Worm (Caenorhabditis elegans) whole organism, L4 larva: ENCODE data around the gene ddp-1.

Experiments
- D1046.2 ChIP-seq: fragments of 200-800 bp; sonication (Bioruptor generic); IDR thresholded peaks from 2 replicates; pipeline ENCODE4 v1.3.6; 2022; ENCODE audit warnings: missing genetic modification characterization, missing compliant biosample characterization
- T26A8.4 ChIP-seq: fragments of 200-800 bp; sonication (Bioruptor generic); IDR thresholded peaks from 2 replicates; pipeline ENCODE4 v1.3.6; 2022; ENCODE audit warnings: missing genetic modification characterization, missing compliant biosample characterization
- Y105C5A.15 ChIP-seq: fragments of 200-800 bp; sonication (Bioruptor generic); IDR thresholded peaks from 2 replicates; pipeline ENCODE4 v1.3.6; 2022; ENCODE audit warnings: missing genetic modification characterization, missing compliant biosample characterization
- Y48G9A.11 ChIP-seq: fragments of 200-800 bp; sonication (Bioruptor generic); IDR thresholded peaks from 2 replicates; pipeline ENCODE4 v1.3.6; 2022; ENCODE audit warnings: missing genetic modification reagents, missing genetic modification characterization, missing compliant biosample characterization
- aha-1 ChIP-seq: fragments of 150-350 bp; peaks from one replicate; lab custom pipeline; 2014; ENCODE audit warnings: missing biosample characterization, missing genetic modification characterization
- ama-1 ChIP-seq: fragments of 150-350 bp; optimal IDR thresholded peaks from 2 replicates; lab custom pipeline; 2014; ENCODE audit warnings: inconsistent platforms, mixed read lengths
- ceh-20 ChIP-seq: fragments of 200-800 bp; sonication (Bioruptor generic); IDR thresholded peaks from 2 replicates; pipeline ENCODE4 v1.3.6; 2022; ENCODE audit warnings: missing genetic modification reagents, missing genetic modification characterization, missing compliant biosample characterization
- daf-16 ChIP-seq, 3 experiments: sonication (generic microtip); optimal IDR thresholded peaks; 2 replicates each; lab custom pipeline; 2016 to 2017; ENCODE audit warnings: missing genetic modification characterization in 3 of 3, missing genetic modification reagents in 3 of 3, mild to moderate bottlenecking in 2 of 3, missing compliant biosample characterization in 2 of 3, missing biosample characterization in 1 of 3, moderate library complexity in 1 of 3
- daf-19 ChIP-seq: fragments of 200-800 bp; sonication (Bioruptor generic); conservative IDR thresholded peaks from 2 replicates; pipeline ENCODE4 v1.3.6; 2022; ENCODE audit warnings: missing genetic modification characterization, missing compliant biosample characterization
- dmd-6 ChIP-seq: fragments of 200-800 bp; sonication (Bioruptor generic); IDR thresholded peaks from 2 replicates; pipeline ENCODE4 v1.3.6; 2022; ENCODE audit warnings: missing genetic modification reagents, missing genetic modification characterization, missing compliant biosample characterization
- dmd-8 ChIP-seq: fragments of 200-800 bp; sonication (Bioruptor generic); IDR thresholded peaks from 2 replicates; pipeline ENCODE4 v1.3.6; 2022; ENCODE audit warnings: missing genetic modification characterization, missing compliant biosample characterization
- dmd-9 ChIP-seq: fragments of 200-800 bp; sonication (Bioruptor generic); IDR thresholded peaks from 2 replicates; pipeline ENCODE4 v1.3.6; 2022; ENCODE audit warnings: missing genetic modification reagents, missing genetic modification characterization, missing compliant biosample characterization
- dpl-1 ChIP-seq: fragments of 150-350 bp; optimal IDR thresholded peaks from 2 replicates; lab custom pipeline; 2014; ENCODE audit warnings: missing biosample characterization, missing genetic modification reagents, missing genetic modification characterization
- duxl-1 ChIP-seq: sonication (generic microtip); optimal IDR thresholded peaks from 2 replicates; lab custom pipeline; 2016; ENCODE audit warnings: mild to moderate bottlenecking, missing genetic modification characterization, moderate library complexity, missing compliant biosample characterization; ENCODE audit not compliant: poor library complexity
- fkh-10 ChIP-seq: fragments of 150-350 bp; optimal IDR thresholded peaks from 2 replicates; lab custom pipeline; 2014; ENCODE audit warnings: missing biosample characterization, missing genetic modification reagents, missing genetic modification characterization
- hif-1 ChIP-seq, 2 experiments: sonication (generic microtip); optimal IDR thresholded peaks; 2 replicates each; lab custom pipeline; 2016 to 2017; ENCODE audit warnings: missing compliant biosample characterization in 2 of 2, missing genetic modification characterization in 2 of 2, missing genetic modification reagents in 2 of 2, missing genotype in 2 of 2, mild to moderate bottlenecking in 1 of 2
- hmg-1.1 ChIP-seq: fragments of 200-800 bp; sonication (Bioruptor generic); IDR thresholded peaks from 2 replicates; pipeline ENCODE4 v1.3.6; 2022; ENCODE audit warnings: missing genetic modification reagents, missing genetic modification characterization, missing compliant biosample characterization
- lin-1 ChIP-seq: fragments of 200-800 bp; sonication (Bioruptor generic); IDR thresholded peaks from 2 replicates; pipeline ENCODE4 v1.3.6; 2022; ENCODE audit warnings: missing genetic modification reagents, missing genetic modification characterization, missing compliant biosample characterization
- lin-13 ChIP-seq: fragments of 150-350 bp; optimal IDR thresholded peaks from 2 replicates; lab custom pipeline; 2014; ENCODE audit warnings: missing biosample characterization, missing genetic modification reagents, missing genetic modification characterization
- lin-29 ChIP-seq: fragments of 200-800 bp; sonication (Bioruptor generic); IDR thresholded peaks from 2 replicates; pipeline ENCODE4 v1.3.6; 2022; ENCODE audit warnings: missing genetic modification reagents, missing genetic modification characterization, missing compliant biosample characterization
- lin-38 ChIP-seq: fragments of 200-800 bp; sonication (Bioruptor generic); IDR thresholded peaks from 2 replicates; pipeline ENCODE4 v1.3.6; 2022; ENCODE audit warnings: missing genetic modification reagents, missing genetic modification characterization, missing compliant biosample characterization
- lin-39 ChIP-seq: fragments of 150-350 bp; optimal IDR thresholded peaks from 2 replicates; lab custom pipeline; 2014; ENCODE audit warnings: missing biosample characterization, missing genetic modification reagents, missing genetic modification characterization
- lsy-2 ChIP-seq, 2 experiments: fragments of 150-350 bp in 1 of 2; sonication (generic microtip) in 1 of 2; optimal IDR thresholded peaks; 2 replicates each; lab custom pipeline; 2014 to 2017; ENCODE audit warnings: missing biosample characterization in 2 of 2, missing genetic modification characterization in 2 of 2
- madf-5 ChIP-seq, 2 experiments: fragments of 200-800 bp; sonication (Bioruptor generic); IDR thresholded peaks; 2 replicates each; pipeline ENCODE4 v1.3.6; 2022; ENCODE audit warnings: missing compliant biosample characterization in 2 of 2, missing genetic modification characterization in 2 of 2
- madf-9 ChIP-seq: fragments of 200-800 bp; sonication (Bioruptor generic); conservative IDR thresholded peaks from 2 replicates; pipeline ENCODE4 v1.3.6; 2022; ENCODE audit warnings: missing genetic modification reagents, missing genetic modification characterization, missing compliant biosample characterization
- mdl-1 ChIP-seq, 2 experiments: fragments of 150-350 bp in 1 of 2; sonication (generic microtip) in 1 of 2; optimal IDR thresholded peaks; 2 replicates each; lab custom pipeline; 2014 to 2017; ENCODE audit warnings: missing biosample characterization in 2 of 2, missing genetic modification characterization in 2 of 2
- mdt-29 ChIP-seq: fragments of 200-800 bp; sonication (Bioruptor generic); IDR thresholded peaks from 2 replicates; pipeline ENCODE4 v1.3.6; 2022; ENCODE audit warnings: missing genetic modification reagents, missing genetic modification characterization, missing compliant biosample characterization
- mep-1 ChIP-seq: fragments of 150-350 bp; sonication (generic microtip); optimal IDR thresholded peaks from 3 replicates; lab custom pipeline; 2014; ENCODE audit warnings: missing biosample characterization, missing genetic modification characterization
- mes-2 ChIP-seq: sonication (generic microtip); optimal IDR thresholded peaks from 2 replicates; lab custom pipeline; 2016; ENCODE audit warnings: missing genotype, mild to moderate bottlenecking, missing genetic modification characterization, missing compliant biosample characterization; ENCODE audit not compliant: poor library complexity, severe bottlenecking
- nhr-11 ChIP-seq: fragments of 150-350 bp; optimal IDR thresholded peaks from 2 replicates; lab custom pipeline; 2014; ENCODE audit warnings: missing biosample characterization, missing genetic modification characterization
- nhr-41 ChIP-seq: fragments of 200-800 bp; sonication (Bioruptor generic); IDR thresholded peaks from 2 replicates; pipeline ENCODE4 v1.3.6; 2022; ENCODE audit warnings: missing genetic modification reagents, missing genetic modification characterization, missing compliant biosample characterization
- nhr-42 ChIP-seq: fragments of 200-800 bp; sonication (Bioruptor generic); IDR thresholded peaks from 2 replicates; pipeline ENCODE4 v1.3.6; 2022; ENCODE audit warnings: missing genetic modification characterization, missing compliant biosample characterization
- nhr-48 ChIP-seq: sonication (generic microtip); optimal IDR thresholded peaks from 2 replicates; lab custom pipeline; 2016; ENCODE audit warnings: mild to moderate bottlenecking, missing genetic modification characterization, missing compliant biosample characterization
- nhr-76 ChIP-seq: fragments of 150-350 bp; optimal IDR thresholded peaks from 2 replicates; lab custom pipeline; 2014; ENCODE audit warnings: missing biosample characterization, missing genetic modification characterization
- php-3 ChIP-seq: fragments of 200-800 bp; sonication (Bioruptor generic); IDR thresholded peaks from 2 replicates; pipeline ENCODE4 v1.3.6; 2022; ENCODE audit warnings: missing genetic modification reagents, missing genetic modification characterization, missing compliant biosample characterization
- pqm-1 ChIP-seq: sonication (generic microtip); optimal IDR thresholded peaks from 2 replicates; lab custom pipeline; 2017; ENCODE audit warnings: missing biosample characterization, missing genetic modification characterization
- rbr-2 ChIP-seq: sonication (generic microtip); optimal IDR thresholded peaks from 2 replicates; lab custom pipeline; 2016; ENCODE audit warnings: missing genotype, missing genetic modification characterization, missing compliant biosample characterization
- saeg-2 ChIP-seq: fragments of 200-800 bp; sonication (Bioruptor generic); IDR thresholded peaks from 2 replicates; pipeline ENCODE4 v1.3.6; 2022; ENCODE audit warnings: missing genetic modification reagents, missing genetic modification characterization, missing compliant biosample characterization
- spr-1 ChIP-seq: sonication (generic microtip); optimal IDR thresholded peaks from 2 replicates; lab custom pipeline; 2016; ENCODE audit warnings: mild to moderate bottlenecking, missing genetic modification characterization, missing compliant biosample characterization
- tag-97 ChIP-seq: fragments of 200-800 bp; sonication (Bioruptor generic); IDR thresholded peaks from 2 replicates; pipeline ENCODE4 v1.3.6; 2022; ENCODE audit warnings: missing genetic modification characterization, missing compliant biosample characterization
- tra-1 ChIP-seq: fragments of 200-800 bp; sonication (Bioruptor generic); IDR thresholded peaks from 2 replicates; pipeline ENCODE4 v1.3.6; 2022; ENCODE audit warnings: missing genetic modification reagents, missing genetic modification characterization, missing compliant biosample characterization
- unc-62 ChIP-seq, 3 experiments: fragments of 150-350 bp in 1 of 3; sonication (generic microtip); optimal IDR thresholded peaks in 2 of 3; peaks in 1 of 3; 1 replicate in 1 of 3; 2 replicates in 2 of 3; lab custom pipeline; 2014 to 2017; ENCODE audit warnings: missing biosample characterization in 3 of 3, missing genetic modification characterization in 3 of 3, missing genetic modification reagents in 3 of 3, missing genotype in 1 of 3
- zag-1 ChIP-seq: fragments of 150-350 bp; optimal IDR thresholded peaks from 2 replicates; lab custom pipeline; 2014; ENCODE audit warnings: missing biosample characterization, missing genetic modification characterization
- zfp-3 ChIP-seq: fragments of 200-800 bp; sonication (Bioruptor generic); conservative IDR thresholded peaks from 2 replicates; pipeline ENCODE4 v1.3.6; 2022; ENCODE audit warnings: missing genetic modification reagents, missing genetic modification characterization, missing compliant biosample characterization
- zip-2 ChIP-seq: fragments of 150-350 bp; optimal IDR thresholded peaks from 2 replicates; lab custom pipeline; 2014; ENCODE audit warnings: missing biosample characterization, missing genetic modification characterization
- ztf-7 ChIP-seq: fragments of 150-350 bp; optimal IDR thresholded peaks from 2 replicates; lab custom pipeline; 2014; ENCODE audit warnings: missing biosample characterization, missing genetic modification characterization

ddp-1 gene

ce11 chrIII:1819049-1819597 lies 40.6 kb upstream of the ddp-1 start (continued):
- TF ChIP-seq lin-13 (GFP tag; lab: Kevin White, UChicago), result peak; percentile 5
- no peak for TF ChIP-seq zip-2 (tag; lab: Kevin White, UChicago)
- TF ChIP-seq dmd-8 (GFP tag; lab: Robert Waterston, UW), result no peak
- TF ChIP-seq saeg-2 (GFP tag; lab: Robert Waterston, UW), result no peak
- no peak for TF ChIP-seq ztf-7 (tag; lab: Kevin White, UChicago)
- no peak for TF ChIP-seq lin-1 (GFP tag; lab: Robert Waterston, UW)
- no peak for TF ChIP-seq nhr-41
- no peak for TF ChIP-seq mdt-29 (GFP tag; lab: Robert Waterston, UW)
- peak; percentile 36 for TF ChIP-seq dmd-6 (GFP tag; lab: Robert Waterston, UW)
- TF ChIP-seq zag-1 (tag; lab: Kevin White, UChicago), result no peak
- no peak for TF ChIP-seq madf-5 (GFP tag; IDR thresholded peaks at IDR 0.05; lab: Robert Waterston, UW)
- no peak for TF ChIP-seq aha-1
- no peak for TF ChIP-seq tra-1 (GFP tag; lab: Robert Waterston, UW)
- no peak for TF ChIP-seq daf-19 (GFP tag; lab: Robert Waterston, UW)
- TF ChIP-seq ceh-20 (GFP tag; lab: Robert Waterston, UW), result 0 out of 2 replicates have a peak, but pooled peaks have one; percentile 25
- no peak for TF ChIP-seq nhr-42 (GFP tag; lab: Robert Waterston, UW)
- TF ChIP-seq mep-1 (tag; lab: Kevin White, UChicago), result peak; percentile 76
- TF ChIP-seq unc-62 (GFP tag; optimal IDR thresholded peaks at IDR 0.05 in 1 of 2; lab: Kevin White, UChicago), result peak in 1 of 2 experiments; percentile 33
- TF ChIP-seq unc-62 (tag; optimal IDR thresholded peaks at IDR 0.05; lab: Kevin White, UChicago), result no peak
- no peak for TF ChIP-seq nhr-48 (tag; lab: Kevin White, UChicago)
- TF ChIP-seq nhr-11 (tag; lab: Kevin White, UChicago), result peak; percentile 32
- TF ChIP-seq spr-1 (tag; lab: Kevin White, UChicago), result no peak
- no peak for TF ChIP-seq zfp-3 (GFP tag; lab: Robert Waterston, UW)
- TF ChIP-seq mdl-1 (tag; optimal IDR thresholded peaks at IDR 0.05; lab: Kevin White, UChicago), result peak in 1 of 2 experiments; percentile 15
- no peak for TF ChIP-seq lin-39 (tag; lab: Kevin White, UChicago)
- TF ChIP-seq, all 104 proteins: peak for 15

DNA sequence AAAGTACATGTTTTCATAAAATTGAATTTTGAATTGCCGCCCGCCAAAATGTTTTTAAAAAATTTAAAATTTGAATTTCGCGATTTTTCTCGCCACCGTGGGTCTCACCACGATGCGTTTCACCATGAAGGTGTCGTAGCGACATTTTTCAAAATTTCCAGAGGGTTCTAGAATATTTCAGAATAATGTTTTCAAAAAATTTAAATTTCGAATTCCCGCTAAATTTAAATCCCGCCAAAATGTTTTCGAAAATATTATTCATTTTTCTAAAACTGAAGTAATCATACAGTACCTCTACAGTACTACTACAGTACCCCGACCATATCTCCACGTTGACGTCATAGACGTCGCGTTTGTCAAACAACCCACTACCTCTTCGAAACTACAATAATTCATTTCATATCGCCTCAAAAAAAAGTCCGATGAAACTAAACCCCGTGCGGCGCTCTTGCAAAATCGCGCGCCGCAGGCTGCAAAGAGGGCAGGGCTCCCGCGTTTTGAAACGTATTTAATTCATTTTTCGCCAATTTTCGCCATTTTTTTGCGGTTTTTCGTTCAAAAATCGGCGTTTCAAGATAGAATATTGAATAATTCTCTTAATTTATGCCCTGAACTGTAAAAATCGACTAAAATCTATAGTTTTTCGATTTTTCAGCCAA lies 35.3 kb upstream of the ddp-1 start, which contains the start of the genes pvf-1 and Y39A3CL.7:
TSS of gene pvf-1 (minus strand) at position 51 of the 659 bp plus-strand sequence.
TSS of gene Y39A3CL.7 (plus strand) at position 656 of the 659 bp plus-strand sequence.
- TF ChIP-seq lsy-2 (tag; optimal IDR thresholded peaks at IDR 0.05; lab: Kevin White, UChicago) (peak in 1 of 2 experiments; percentile 57), fkh-10 (GFP tag; lab: Kevin White, UChicago) (no peak), php-3 (GFP tag; lab: Robert Waterston, UW) (no peak), aha-1 (peak; percentile 92), lin-1 (GFP tag; lab: Robert Waterston, UW) (no peak), daf-16 (GFP tag; optimal IDR thresholded peaks at IDR 0.05; lab: Kevin White, UChicago) (peak in 1 of 2 experiments; percentile 20), daf-16 (tag; optimal IDR thresholded peaks at IDR 0.05; lab: Kevin White, UChicago) (peak; percentile 33), duxl-1 (tag; lab: Kevin White, UChicago) (peak; percentile 65), dpl-1 (peak; percentile 60), lin-13 (GFP tag; lab: Kevin White, UChicago) (peak; percentile 68), zip-2 (tag; lab: Kevin White, UChicago) (no peak), lin-39 (tag; lab: Kevin White, UChicago) (no peak), rbr-2 (tag; lab: Kevin White, UChicago) (peak; percentile 11), mep-1 (tag; lab: Kevin White, UChicago) (peak; percentile 56), tra-1 (GFP tag; lab: Robert Waterston, UW) (no peak), nhr-76 (tag; lab: Kevin White, UChicago) (no peak), T26A8.4 (GFP tag; lab: Robert Waterston, UW) (no peak), Y105C5A.15 (GFP tag; lab: Robert Waterston, UW) (no peak), D1046.2 (GFP tag; lab: Robert Waterston, UW) (no peak), lin-38 (GFP tag; lab: Robert Waterston, UW) (peak; percentile 66), pqm-1 (no peak), dmd-8 (GFP tag; lab: Robert Waterston, UW) (no peak), mes-2 (tag; lab: Kevin White, UChicago) (peak; percentile 88), madf-9 (0 out of 2 replicates have a peak, but pooled peaks have one; percentile 17), saeg-2 (GFP tag; lab: Robert Waterston, UW) (no peak), ama-1 (lab: Kevin White, UChicago) (no peak), dmd-9 (GFP tag; lab: Robert Waterston, UW) (no peak), lin-29 (GFP tag; lab: Robert Waterston, UW) (no peak), Y48G9A.11 (GFP tag; lab: Robert Waterston, UW) (no peak), tag-97 (GFP tag; lab: Robert Waterston, UW) (no peak), hmg-1.1 (GFP tag; lab: Robert Waterston, UW) (peak; percentile 60), hif-1 (tag; optimal IDR thresholded peaks at IDR 0.05; lab: Kevin White, UChicago) (no peak)
